Worm (Caenorhabditis elegans) whole organism, L2 larva: Measurements from ENCODE around the gene C16C8.11.

Experiments used
- C34F6.9 ChIP-seq: fragments of 150-350 bp; optimal IDR thresholded peaks from 2 replicates; lab custom pipeline; 2014; ENCODE audit warnings: missing biosample characterization, missing genetic modification characterization
- R02D3.7 ChIP-seq: fragments of 150-350 bp; optimal IDR thresholded peaks from 2 replicates; lab custom pipeline; 2014; ENCODE audit warnings: missing biosample characterization, missing genetic modification characterization
- aly-2 ChIP-seq: fragments of 150-350 bp; optimal IDR thresholded peaks from 2 replicates; lab custom pipeline; 2014; ENCODE audit warnings: missing biosample characterization, missing genetic modification characterization
- ama-1 ChIP-seq: fragments of 150-350 bp; optimal IDR thresholded peaks from 2 replicates; lab custom pipeline; 2018; ENCODE audit warnings: inconsistent platforms
- blmp-1 ChIP-seq: sonication (generic microtip); optimal IDR thresholded peaks from 2 replicates; lab custom pipeline; 2017; ENCODE audit warnings: missing genetic modification characterization, mild to moderate bottlenecking, missing compliant biosample characterization, antibody characterized with exemption, moderate library complexity; ENCODE audit not compliant: insufficient read depth
- lin-39 ChIP-seq: fragments of 150-350 bp; optimal IDR thresholded peaks from 2 replicates; lab custom pipeline; 2014; ENCODE audit warnings: missing biosample characterization, missing genetic modification reagents, missing genetic modification characterization
- nhr-11 ChIP-seq: fragments of 150-350 bp; optimal IDR thresholded peaks from 2 replicates; lab custom pipeline; 2014; ENCODE audit warnings: missing biosample characterization, missing genetic modification characterization
- nhr-12 ChIP-seq: fragments of 150-350 bp; optimal IDR thresholded peaks from 2 replicates; lab custom pipeline; 2014; ENCODE audit warnings: missing biosample characterization, missing genetic modification characterization
- sem-4 ChIP-seq: fragments of 150-350 bp; optimal IDR thresholded peaks from 2 replicates; lab custom pipeline; 2014; ENCODE audit warnings: missing biosample characterization, missing genetic modification reagents, missing genetic modification characterization
- unc-62 ChIP-seq: fragments of 150-350 bp; optimal IDR thresholded peaks from 2 replicates; lab custom pipeline; 2014; ENCODE audit warnings: missing biosample characterization, missing genetic modification reagents, missing genetic modification characterization

DNA sequence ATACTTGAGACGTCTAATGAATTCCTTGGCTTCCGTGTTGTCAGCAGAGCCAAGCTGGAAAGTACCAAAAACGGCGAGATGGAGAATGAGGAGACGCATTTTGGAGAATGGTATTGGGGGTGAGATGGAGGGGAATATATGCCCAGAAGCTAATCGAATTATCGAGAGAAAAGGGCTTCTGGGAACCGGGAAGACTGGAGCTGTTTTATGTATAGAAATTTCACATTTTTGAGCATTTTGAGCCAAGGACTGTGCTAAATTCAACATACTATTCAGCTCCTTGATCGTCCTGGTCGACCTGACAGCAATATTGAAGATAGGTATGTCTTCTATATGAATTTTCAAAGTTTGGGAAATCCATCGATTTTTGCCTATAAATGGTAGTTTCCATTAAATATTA lies 6.5 kb downstream of the C16C8.11 start, which contains the start of gene C16C8.7:
- TF ChIP-seq blmp-1 (tag; lab: Kevin White, UChicago) (no peak), lin-39 (tag; lab: Kevin White, UChicago) (no peak), ama-1 (lab: Kevin White, UChicago) (no peak), R02D3.7 (tag; lab: Kevin White, UChicago) (no peak), nhr-12 (tag; lab: Kevin White, UChicago) (no peak), unc-62 (GFP tag; lab: Kevin White, UChicago) (no peak), aly-2 (tag; lab: Kevin White, UChicago) (no peak), nhr-11 (tag; lab: Kevin White, UChicago) (no peak), C34F6.9 (tag; lab: Kevin White, UChicago) (no peak), sem-4 (tag; lab: Kevin White, UChicago) (no peak)
